Worm (Caenorhabditis elegans): Measurements from ENCODE around the gene lec-8.

- TF ChIP-seq hlh-30 (tag; optimal IDR thresholded peaks at IDR 0.05; ENCODE audit: insufficient read depth) (no peak), snpc-4 (tag; optimal IDR thresholded peaks at IDR 0.05) (no peak), egl-43 (GFP tag; IDR thresholded peaks at IDR 0.05) (no peak), zip-11 (GFP tag; IDR thresholded peaks at IDR 0.05) (no peak)
These were observed 8.3 kb upstream of the lec-8 start for ce11 chrX:9842102-9842501.

All from whole organism, L4 larva.